Fruit fly (Drosophila melanogaster): ENCODE results near the gene CG18404.

Gene CG18404

DNA sequence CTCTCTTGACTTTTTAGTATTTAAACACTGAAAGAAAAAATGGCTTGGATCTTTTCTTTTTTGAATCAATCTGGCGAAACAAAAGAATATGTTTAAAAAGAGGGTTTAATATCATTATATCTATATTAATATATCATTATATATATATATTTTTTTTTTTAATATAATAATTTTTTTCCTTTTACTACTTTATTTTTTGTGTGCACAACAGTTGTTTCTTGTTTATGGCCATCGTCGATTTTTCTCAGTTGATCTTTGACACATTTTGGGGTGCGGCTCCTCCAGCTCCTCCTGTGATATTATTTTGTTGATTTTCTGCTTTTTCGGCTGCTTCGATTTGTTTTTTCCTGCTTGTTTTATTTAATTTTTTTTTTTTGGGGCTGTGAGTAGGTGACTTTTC, 42.0 kb downstream of the CG18404 start (continued):
- no peak for TF ChIP-seq ab (GFP tag; optimal IDR thresholded peaks at IDR 0.05)
- TF ChIP-seq Lim3 (GFP tag; IDR thresholded peaks at IDR 0.05) = no peak
- TF ChIP-seq CG17328 (GFP tag; IDR thresholded peaks at IDR 0.05) = 0 out of 2 replicates have a peak, but pooled peaks have one; percentile 37
- no peak for TF ChIP-seq Dll (GFP tag; IDR thresholded peaks at IDR 0.05; ENCODE audit: partially characterized antibody)
- TF ChIP-seq bab2 (GFP tag; optimal IDR thresholded peaks at IDR 0.05) = no peak
- peak; percentile 17; the same call in 1 of the 3 replicates for TF ChIP-seq row (GFP tag; IDR thresholded peaks at IDR 0.05)
- TF ChIP-seq CG9437 (GFP tag; optimal IDR thresholded peaks at IDR 0.05) = no peak
- peak; percentile 7 for TF ChIP-seq Xbp1 (GFP tag; optimal IDR thresholded peaks at IDR 0.05)
- peak; percentile 27 for TF ChIP-seq dmrt11E (tag; optimal IDR thresholded peaks at IDR 0.05)
- TF ChIP-seq Dip3 (GFP tag; optimal IDR thresholded peaks at IDR 0.05) = no peak
- TF ChIP-seq ash1 (GFP tag; optimal IDR thresholded peaks at IDR 0.05) = no peak
- TF ChIP-seq ranshi (GFP tag; IDR thresholded peaks at IDR 0.05) = 0 out of 2 replicates have a peak, but pooled peaks have one; percentile 13
- no peak for TF ChIP-seq CG10274 (GFP tag; optimal IDR thresholded peaks at IDR 0.05)
- TF ChIP-seq CG6272 (GFP tag; IDR thresholded peaks at IDR 0.05) = no peak
- no peak for TF ChIP-seq Sox100B (GFP tag; optimal IDR thresholded peaks at IDR 0.05)
- TF ChIP-seq Lhr (GFP tag; optimal IDR thresholded peaks at IDR 0.05) = no peak
- no peak for TF ChIP-seq CG4404 (GFP tag; IDR thresholded peaks at IDR 0.05)
- no peak for TF ChIP-seq CG7928 (GFP tag; optimal IDR thresholded peaks at IDR 0.05)
- TF ChIP-seq HLH54F (GFP tag; optimal IDR thresholded peaks at IDR 0.05) = no peak
- peak; percentile 54 for TF ChIP-seq CG15269 (tag; optimal IDR thresholded peaks at IDR 0.05)
- TF ChIP-seq CG14965 (GFP tag; optimal IDR thresholded peaks at IDR 0.05; ENCODE audit: borderline replicate concordance) = no peak
- no peak for TF ChIP-seq ara (GFP tag; IDR thresholded peaks at IDR 0.05)
- TF ChIP-seq Ssrp (tag; optimal IDR thresholded peaks at IDR 0.05) = peak; percentile 13
- no peak for TF ChIP-seq Ptx1 (GFP tag; IDR thresholded peaks at IDR 0.05)
- TF ChIP-seq CG12391 (tag; optimal IDR thresholded peaks at IDR 0.05) = peak; percentile 7
- TF ChIP-seq CG17829 (tag; optimal IDR thresholded peaks at IDR 0.05) = no peak
- TF ChIP-seq CG13894 (tag; optimal IDR thresholded peaks at IDR 0.05) = no peak
- TF ChIP-seq bsh (GFP tag; optimal IDR thresholded peaks at IDR 0.05) = peak in 1 of 2 experiments; percentile 36
- no peak for TF ChIP-seq lbe (GFP tag; optimal IDR thresholded peaks at IDR 0.05)
- TF ChIP-seq Adf1 (GFP tag; IDR thresholded peaks at IDR 0.05) = no peak
- TF ChIP-seq br (optimal IDR thresholded peaks at IDR 0.05) = no peak
- TF ChIP-seq nau (GFP tag; optimal IDR thresholded peaks at IDR 0.05) = no peak
- TF ChIP-seq CG1529 (GFP tag; optimal IDR thresholded peaks at IDR 0.05) = no peak
- no peak for TF ChIP-seq CG10321 (GFP tag; IDR thresholded peaks at IDR 0.05)
- no peak for TF ChIP-seq ERR (GFP tag; optimal IDR thresholded peaks at IDR 0.05)
- peak; percentile 23 for TF ChIP-seq CG7839 (tag; optimal IDR thresholded peaks at IDR 0.05)
- no peak for TF ChIP-seq CG2120 (GFP tag; optimal IDR thresholded peaks at IDR 0.05)

DNA sequence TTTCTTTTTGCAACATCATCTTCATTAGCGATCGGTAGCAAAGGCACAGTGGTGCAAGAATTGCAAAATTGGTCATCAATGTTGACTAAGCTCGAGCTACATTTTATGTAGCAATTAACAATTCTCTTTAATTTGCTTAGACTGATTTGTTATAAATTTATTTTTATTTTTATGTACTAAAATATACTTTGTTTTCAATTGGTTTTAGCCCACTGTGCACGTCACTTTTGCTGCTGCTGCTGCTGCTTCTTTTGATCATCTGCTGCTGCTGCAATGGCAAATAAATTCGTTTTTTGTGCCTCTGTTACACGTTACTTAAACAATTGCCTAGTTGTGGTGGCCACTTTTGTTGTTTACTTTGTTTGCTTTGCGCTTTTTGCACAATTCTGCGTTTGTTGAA, 43.1 kb downstream of the CG18404 start:
- TF ChIP-seq HLHmδ (GFP tag; optimal IDR thresholded peaks at IDR 0.05) (no peak), CG3726 (GFP tag; IDR thresholded peaks at IDR 0.05) (peak; percentile 79; the same call in 2 of the 3 replicates), vnd (GFP tag; IDR thresholded peaks at IDR 0.05; ENCODE audit: partially characterized antibody) (no peak), CG34376 (GFP tag; optimal IDR thresholded peaks at IDR 0.05) (no peak), jumu (GFP tag; optimal IDR thresholded peaks at IDR 0.05) (peak; percentile 16), CG14710 (tag; optimal IDR thresholded peaks at IDR 0.05) (peak; percentile 68), Poxn (GFP tag; IDR thresholded peaks at IDR 0.05) (0 out of 2 replicates have a peak, but pooled peaks have one; percentile 5), Hand (GFP tag; optimal IDR thresholded peaks at IDR 0.05) (no peak), CG13296 (GFP tag; optimal IDR thresholded peaks at IDR 0.05) (peak; percentile 57), HLH4C (GFP tag; IDR thresholded peaks at IDR 0.05; ENCODE audit: partially characterized antibody) (no peak), Hmr (GFP tag; optimal IDR thresholded peaks at IDR 0.05) (peak; percentile 74), pita (GFP tag; optimal IDR thresholded peaks at IDR 0.05) (no peak), croc (GFP tag; conservative IDR thresholded peaks at IDR 0.05) (peak; percentile 70), HHEX (GFP tag; optimal IDR thresholded peaks at IDR 0.05) (peak; percentile 63), chif (GFP tag; optimal IDR thresholded peaks at IDR 0.05) (peak; percentile 53 to 70), D19A (tag; optimal IDR thresholded peaks at IDR 0.05) (peak; percentile 67)

Measured in whole organism, embryonic.